Worm (Caenorhabditis elegans): ENCODE results near the gene lin-31.

The lin-31 gene

ce11 chrII:3958673-3959299 is 23.6 kb upstream of the lin-31 start (continued):
- TF ChIP-seq snu-23 (GFP tag; optimal IDR thresholded peaks at IDR 0.05) = peak; percentile 81
- no peak for TF ChIP-seq ceh-90 (tag; optimal IDR thresholded peaks at IDR 0.05)
- no peak for TF ChIP-seq fkh-4 (tag; optimal IDR thresholded peaks at IDR 0.05; ENCODE audit: borderline replicate concordance)
- no peak for TF ChIP-seq aha-1 (tag; optimal IDR thresholded peaks at IDR 0.05)

ce11 chrII:3959432-3960102 is 22.8 kb upstream of the lin-31 start:
- TF ChIP-seq zag-1 (tag; optimal IDR thresholded peaks at IDR 0.05) = no peak
- peak; percentile 35 for TF ChIP-seq unc-86 (tag; optimal IDR thresholded peaks at IDR 0.05)
- no peak for TF ChIP-seq aha-1 (tag; optimal IDR thresholded peaks at IDR 0.05)
- peak; percentile 60 for TF ChIP-seq lin-14 (GFP tag; optimal IDR thresholded peaks at IDR 0.05)

ce11 chrII:3960276-3960675 is 22.1 kb upstream of the lin-31 start:
- TF ChIP-seq efl-1 (optimal IDR thresholded peaks at IDR 0.05) (peak; percentile 24 to 31), efl-1 (GFP tag; optimal IDR thresholded peaks at IDR 0.05 in 1 of 2) (no peak), tbx-2 (tag; optimal IDR thresholded peaks at IDR 0.05) (peak; percentile 1), C34B4.2 (tag; optimal IDR thresholded peaks at IDR 0.05) (no peak), nhr-71 (tag; optimal IDR thresholded peaks at IDR 0.05) (peak; percentile 26), zag-1 (tag; optimal IDR thresholded peaks at IDR 0.05) (peak; percentile 74), swsn-7 (tag; optimal IDR thresholded peaks at IDR 0.05) (peak; percentile 9), snu-23 (GFP tag; optimal IDR thresholded peaks at IDR 0.05) (peak; percentile 7), ceh-82 (tag; optimal IDR thresholded peaks at IDR 0.05) (peak in 1 of 3 experiments; percentile 24), ceh-8 (GFP tag; optimal IDR thresholded peaks at IDR 0.05) (no peak), nhr-90 (tag; optimal IDR thresholded peaks at IDR 0.05; ENCODE audit: poor library complexity) (no peak), hpl-2 (GFP tag; optimal IDR thresholded peaks at IDR 0.05) (no peak), lin-14 (GFP tag; optimal IDR thresholded peaks at IDR 0.05) (peak; percentile 80), ets-5 (GFP tag; IDR thresholded peaks at IDR 0.05) (no peak), sup-37 (GFP tag; optimal IDR thresholded peaks at IDR 0.05) (no peak), lin-39 (tag; optimal IDR thresholded peaks at IDR 0.05) (no peak), lsy-2 (tag; optimal IDR thresholded peaks at IDR 0.05) (peak in 1 of 2 experiments; percentile 52), fkh-10 (GFP tag; optimal IDR thresholded peaks at IDR 0.05) (peak; percentile 53), unc-98 (GFP tag; IDR thresholded peaks at IDR 0.05) (no peak)

ce11 chrII:3961256-3961655 is 21.1 kb upstream of the lin-31 start:
- no peak for TF ChIP-seq unc-30 (tag; optimal IDR thresholded peaks at IDR 0.05)
- TF ChIP-seq snpc-4 (tag; optimal IDR thresholded peaks at IDR 0.05) = no peak
- no peak for TF ChIP-seq isw-1 (GFP tag; IDR thresholded peaks at IDR 0.05)
- no peak for TF ChIP-seq lin-13 (GFP tag; optimal IDR thresholded peaks at IDR 0.05)
- TF ChIP-seq hlh-4 (tag; optimal IDR thresholded peaks at IDR 0.05) = no peak
- no peak for TF ChIP-seq nhr-71 (tag; optimal IDR thresholded peaks at IDR 0.05)
- TF ChIP-seq nhr-76 (tag; optimal IDR thresholded peaks at IDR 0.05) = no peak
- TF ChIP-seq jun-1 (tag; optimal IDR thresholded peaks at IDR 0.05) = no peak
- TF ChIP-seq zag-1 (tag; optimal IDR thresholded peaks at IDR 0.05) = no peak
- no peak for TF ChIP-seq fos-1 (tag; optimal IDR thresholded peaks at IDR 0.05)
- no peak for TF ChIP-seq tlp-1 (tag; optimal IDR thresholded peaks at IDR 0.05)
- TF ChIP-seq lin-39 (tag; optimal IDR thresholded peaks at IDR 0.05) = no peak
- TF ChIP-seq ceh-82 (tag; optimal IDR thresholded peaks at IDR 0.05) = peak in 1 of 3 experiments; percentile 14
- TF ChIP-seq nhr-12 (tag; optimal IDR thresholded peaks at IDR 0.05) = no peak
- TF ChIP-seq lin-15B (tag; optimal IDR thresholded peaks at IDR 0.05) = no peak
- no peak for TF ChIP-seq dsc-1 (tag; optimal IDR thresholded peaks at IDR 0.05)
- TF ChIP-seq lin-14 (GFP tag; optimal IDR thresholded peaks at IDR 0.05) = peak; percentile 58
- TF ChIP-seq lsy-2 (tag; optimal IDR thresholded peaks at IDR 0.05) = no peak
- peak; percentile 27 for TF ChIP-seq fkh-10 (GFP tag; optimal IDR thresholded peaks at IDR 0.05)
- TF ChIP-seq C04F5.9 (tag; optimal IDR thresholded peaks at IDR 0.05) = no peak

Data from whole organism, L1 larva.